Fruit fly (Drosophila melanogaster): Measurements from ENCODE around the gene Prosbeta7.

The Prosbeta7 gene

DNA sequence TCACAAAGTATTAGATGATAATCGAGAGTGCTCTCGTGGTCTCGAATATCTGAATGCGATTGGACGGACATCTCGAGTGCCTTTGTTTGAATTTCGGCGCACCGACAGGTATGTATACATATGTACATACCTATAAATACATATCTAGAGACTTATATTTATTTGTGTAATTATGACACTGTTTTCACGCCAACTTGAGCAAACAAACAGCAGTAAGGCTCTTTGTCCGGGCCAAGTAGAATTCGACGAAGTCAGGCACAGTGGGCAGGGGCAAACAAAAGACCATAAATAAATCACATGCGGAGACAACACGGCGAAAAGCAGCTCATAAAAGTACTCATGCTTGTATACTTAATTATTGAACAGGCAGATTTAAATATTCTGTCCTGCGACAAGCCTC is 37.5 kb downstream of the Prosbeta7 start (continued):
- TF ChIP-seq peb (GFP tag; IDR thresholded peaks at IDR 0.05) (no peak), CG33557 (GFP tag; optimal IDR thresholded peaks at IDR 0.05) (peak; percentile 28), CG17361 (GFP tag; IDR thresholded peaks at IDR 0.05) (no peak), vfl (GFP tag; optimal IDR thresholded peaks at IDR 0.05) (no peak), luna (GFP tag; optimal IDR thresholded peaks at IDR 0.05) (no peak), ci (GFP tag; IDR thresholded peaks at IDR 0.05) (no peak), tx (GFP tag; optimal IDR thresholded peaks at IDR 0.05) (no peak), CG10209 (GFP tag; optimal IDR thresholded peaks at IDR 0.05) (no peak), Pdp1 (GFP tag; optimal IDR thresholded peaks at IDR 0.05) (peak in 1 of 2 experiments; percentile 25), sima (GFP tag; optimal IDR thresholded peaks at IDR 0.05) (no peak), Sin3A (optimal IDR thresholded peaks at IDR 0.05) (no peak), pfk (GFP tag; optimal IDR thresholded peaks at IDR 0.05) (no peak), CG12769 (tag; optimal IDR thresholded peaks at IDR 0.05) (peak; percentile 6), Awh (GFP tag; IDR thresholded peaks at IDR 0.05) (no peak), Neu2 (GFP tag; optimal IDR thresholded peaks at IDR 0.05; ENCODE audit: borderline replicate concordance) (no peak), CG10267 (tag; optimal IDR thresholded peaks at IDR 0.05) (no peak), NfI (GFP tag; optimal IDR thresholded peaks at IDR 0.05) (no peak), cato (GFP tag; optimal IDR thresholded peaks at IDR 0.05; ENCODE audit: borderline replicate concordance) (no peak), bbx (GFP tag; IDR thresholded peaks at IDR 0.05; ENCODE audit: partially characterized antibody) (no peak), stc (GFP tag; IDR thresholded peaks at IDR 0.05) (no peak), ac (GFP tag; optimal IDR thresholded peaks at IDR 0.05) (peak; percentile 62), CG12219 (GFP tag; optimal IDR thresholded peaks at IDR 0.05) (peak; percentile 10), bcd (GFP tag; optimal IDR thresholded peaks at IDR 0.05) (no peak), CG6765 (GFP tag; optimal IDR thresholded peaks at IDR 0.05) (no peak), CG8359 (GFP tag; optimal IDR thresholded peaks at IDR 0.05; ENCODE audit: borderline replicate concordance) (peak; percentile 35), CG4730 (GFP tag; IDR thresholded peaks at IDR 0.05) (no peak), GATAe (GFP tag; conservative IDR thresholded peaks at IDR 0.05) (no peak), Dip3 (GFP tag; optimal IDR thresholded peaks at IDR 0.05) (no peak), ap (GFP tag; IDR thresholded peaks at IDR 0.05) (no peak), CG9932 (GFP tag; IDR thresholded peaks at IDR 0.05) (no peak), CG2199 (GFP tag; IDR thresholded peaks at IDR 0.05) (no peak), otp (GFP tag; IDR thresholded peaks at IDR 0.05) (0 out of 3 replicates have a peak, but pooled peaks have one; percentile 11), odd (GFP tag; optimal IDR thresholded peaks at IDR 0.05) (peak; percentile 49), CG10431 (GFP tag; optimal IDR thresholded peaks at IDR 0.05) (no peak), dati (GFP tag; IDR thresholded peaks at IDR 0.05) (no peak), CG7987 (GFP tag; optimal IDR thresholded peaks at IDR 0.05) (peak; percentile 45), CG6791 (GFP tag; IDR thresholded peaks at IDR 0.05; ENCODE audit: partially characterized antibody) (no peak), Hr39 (optimal IDR thresholded peaks at IDR 0.05) (no peak), ssp (GFP tag; IDR thresholded peaks at IDR 0.05) (no peak), cas (GFP tag; IDR thresholded peaks at IDR 0.05) (no peak), CG14441 (GFP tag; IDR thresholded peaks at IDR 0.05) (no peak), NC2β (GFP tag; optimal IDR thresholded peaks at IDR 0.05) (no peak), Hr78 (GFP tag; optimal IDR thresholded peaks at IDR 0.05) (no peak), CG11085 (GFP tag; IDR thresholded peaks at IDR 0.05) (no peak), tio (GFP tag; optimal IDR thresholded peaks at IDR 0.05) (no peak), CG17359 (tag; optimal IDR thresholded peaks at IDR 0.05) (no peak), shn (GFP tag; optimal IDR thresholded peaks at IDR 0.05) (no peak), Dad (GFP tag; optimal IDR thresholded peaks at IDR 0.05) (no peak), CG6254 (GFP tag; optimal IDR thresholded peaks at IDR 0.05) (no peak), so (GFP tag; IDR thresholded peaks at IDR 0.05) (no peak), Xbp1 (GFP tag; optimal IDR thresholded peaks at IDR 0.05) (no peak), CG11696 (GFP tag; IDR thresholded peaks at IDR 0.05) (no peak)
